Worm (Caenorhabditis elegans): ENCODE measurements around the gene C14F11.4.

The C14F11.4 gene

DNA sequence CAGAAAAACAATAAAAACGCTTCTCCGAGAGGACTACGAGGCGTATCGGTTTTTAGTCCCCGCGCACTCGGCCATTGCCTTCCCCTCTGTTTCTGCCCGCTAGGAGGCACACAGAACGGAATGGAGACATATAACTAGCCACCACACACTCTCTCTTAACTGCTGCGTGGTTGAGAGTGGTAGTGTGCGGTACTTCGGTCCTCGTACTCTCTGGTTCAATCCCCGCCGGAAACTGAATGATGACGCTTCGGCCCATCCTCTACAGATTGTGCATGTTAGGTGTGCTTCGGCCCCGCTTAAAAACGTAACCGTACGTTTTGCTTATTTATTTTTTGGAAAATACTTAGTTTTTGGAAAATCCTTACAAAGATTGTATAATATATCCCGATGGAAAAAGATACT, 25.2 kb downstream of the C14F11.4 start, which contains the start of gene T13C5.6 (continued):
- TF ChIP-seq tra-1 (GFP tag; IDR thresholded peaks at IDR 0.05) (peak; percentile 93), zfp-2 (tag; optimal IDR thresholded peaks at IDR 0.05) (peak; percentile 43), pqm-1 (tag; optimal IDR thresholded peaks at IDR 0.05) (peak; percentile 52), dmd-9 (GFP tag; IDR thresholded peaks at IDR 0.05) (peak; percentile 84), lin-29 (GFP tag; IDR thresholded peaks at IDR 0.05) (peak; percentile 78; the same call in 1 of the 2 replicates)

DNA sequence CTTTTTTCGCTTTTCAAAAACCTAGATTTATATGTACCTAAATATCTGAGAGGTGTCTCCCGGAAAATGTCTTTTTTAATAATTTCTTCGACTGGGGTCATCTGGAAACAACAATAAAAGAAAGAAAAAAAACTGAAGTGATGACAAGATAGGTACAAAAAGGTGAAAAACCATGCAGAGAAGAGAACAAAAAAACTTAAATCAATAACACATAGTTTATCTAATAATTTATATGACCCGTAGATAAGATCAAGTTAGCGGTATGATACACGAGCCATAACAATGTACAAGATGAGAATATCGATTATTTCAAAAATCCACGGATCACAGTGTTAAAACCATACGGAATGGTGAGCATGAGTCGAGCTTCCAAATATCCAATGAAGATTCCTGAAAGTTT, 26.5 kb downstream of the C14F11.4 start, which contains the start of gene mtp-18:
TSS of gene mtp-18 (minus strand) at position 101 of the 400 bp plus-strand sequence.
- peak in 1 of 2 experiments; percentile 12 for TF ChIP-seq unc-62 (GFP tag; optimal IDR thresholded peaks at IDR 0.05 in 1 of 2)
- TF ChIP-seq unc-62 (tag; optimal IDR thresholded peaks at IDR 0.05) = no peak
- TF ChIP-seq ceh-32 (tag; optimal IDR thresholded peaks at IDR 0.05; ENCODE audit: poor library complexity) = no peak

DNA sequence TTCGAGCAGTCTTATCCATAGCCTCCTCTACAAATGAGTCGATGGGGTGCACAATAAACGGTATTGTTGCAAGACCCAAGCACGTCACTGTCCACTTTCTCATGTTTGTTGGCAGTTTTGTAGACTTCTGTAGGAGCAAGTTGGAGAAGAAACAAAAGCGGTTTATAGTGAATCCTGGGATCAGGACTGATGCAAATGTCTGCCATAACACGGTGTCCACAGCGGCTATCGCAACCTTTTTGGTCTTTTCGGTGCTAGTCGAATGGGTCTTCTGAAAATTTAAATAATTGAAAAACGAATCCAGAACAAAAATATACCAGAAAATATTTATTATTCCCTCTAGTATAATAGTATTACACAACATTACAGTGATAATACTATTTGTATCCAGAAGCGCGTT, 27.5 kb downstream of the C14F11.4 start:
- peak in 1 of 2 experiments; percentile 90 for TF ChIP-seq unc-62 (GFP tag; optimal IDR thresholded peaks at IDR 0.05 in 1 of 2)
- TF ChIP-seq unc-62 (tag; optimal IDR thresholded peaks at IDR 0.05) = no peak
- no peak for TF ChIP-seq lin-29 (GFP tag; IDR thresholded peaks at IDR 0.05)

DNA sequence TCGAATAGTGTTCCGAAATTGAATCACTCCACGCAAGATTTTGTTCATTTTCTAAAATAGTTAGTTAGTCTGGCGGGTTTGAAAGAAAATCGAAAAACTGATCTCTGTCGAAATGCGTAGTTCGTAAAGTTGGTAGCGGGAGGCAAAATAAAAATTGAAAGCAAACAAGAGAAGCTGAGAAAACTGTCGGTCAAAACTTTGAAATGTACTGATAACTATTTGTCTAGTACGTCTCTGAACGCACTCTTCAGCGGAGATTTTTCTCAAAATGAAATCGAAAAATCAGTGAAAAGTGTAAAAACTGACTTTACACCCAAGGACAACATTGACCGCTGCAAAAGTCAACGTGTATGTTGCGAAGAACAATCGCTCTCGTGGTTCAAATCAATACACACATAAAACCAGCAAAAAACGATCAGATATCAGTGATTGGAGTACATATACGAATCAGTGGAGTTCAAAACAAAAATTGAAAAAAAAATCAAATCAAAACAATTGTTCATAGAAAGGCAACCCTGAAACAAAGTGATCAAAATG, 28.1 kb downstream of the C14F11.4 start, which contains the start of gene bca-1:
TSS of gene bca-1 (minus strand) at position 51 of the 537 bp plus-strand sequence.
- no peak for TF ChIP-seq Y5F2A.4 (GFP tag; optimal IDR thresholded peaks at IDR 0.05)
- TF ChIP-seq nhr-42 (GFP tag; IDR thresholded peaks at IDR 0.05) = no peak
- TF ChIP-seq daf-19 (GFP tag; conservative IDR thresholded peaks at IDR 0.05) = no peak
- TF ChIP-seq ama-1 (optimal IDR thresholded peaks at IDR 0.05) = peak; percentile 37
- peak; percentile 70 for TF ChIP-seq dmd-6 (GFP tag; IDR thresholded peaks at IDR 0.05)
- no peak for TF ChIP-seq lin-13 (GFP tag; optimal IDR thresholded peaks at IDR 0.05)
- no peak for TF ChIP-seq gei-8 (GFP tag; optimal IDR thresholded peaks at IDR 0.05)
- TF ChIP-seq T26A8.4 (GFP tag; IDR thresholded peaks at IDR 0.05) = no peak
- TF ChIP-seq lin-15B (tag; optimal IDR thresholded peaks at IDR 0.05) = no peak
- TF ChIP-seq mxl-2 (GFP tag; conservative IDR thresholded peaks at IDR 0.05) = no peak
- no peak for TF ChIP-seq pha-4 (GFP tag; IDR thresholded peaks at IDR 0.05)
- peak; percentile 5 for TF ChIP-seq pha-4 (tag; optimal IDR thresholded peaks at IDR 0.05)
- TF ChIP-seq mes-2 (tag; optimal IDR thresholded peaks at IDR 0.05; ENCODE audit: poor library complexity, severe bottlenecking) = no peak
- no peak for TF ChIP-seq attf-4 (tag; optimal IDR thresholded peaks at IDR 0.05)
- peak in 1 of 2 experiments; percentile 40 for TF ChIP-seq lsy-2 (tag; optimal IDR thresholded peaks at IDR 0.05)
- peak; percentile 84 for TF ChIP-seq hlh-30 (tag; optimal IDR thresholded peaks at IDR 0.05; ENCODE audit: insufficient read depth)
- TF ChIP-seq ztf-7 (tag; optimal IDR thresholded peaks at IDR 0.05) = no peak
- no peak for TF ChIP-seq snpc-1.2 (GFP tag; IDR thresholded peaks at IDR 0.05)
- no peak for TF ChIP-seq F49E8.2 (tag; optimal IDR thresholded peaks at IDR 0.05; ENCODE audit: borderline replicate concordance)
- no peak for TF ChIP-seq egl-27 (tag; optimal IDR thresholded peaks at IDR 0.05)
- no peak for TF ChIP-seq Y105C5A.15 (GFP tag; IDR thresholded peaks at IDR 0.05)
- no peak for TF ChIP-seq unc-130 (GFP tag; optimal IDR thresholded peaks at IDR 0.05)
- no peak for TF ChIP-seq madf-5 (GFP tag; IDR thresholded peaks at IDR 0.05)
- TF ChIP-seq ztf-11 (tag; optimal IDR thresholded peaks at IDR 0.05) = no peak
- peak; percentile 35 for TF ChIP-seq nhr-11 (tag; optimal IDR thresholded peaks at IDR 0.05)
- peak; percentile 63 for TF ChIP-seq dve-1 (tag; optimal IDR thresholded peaks at IDR 0.05; ENCODE audit: insufficient read depth)
- TF ChIP-seq T20F7.1 (GFP tag; optimal IDR thresholded peaks at IDR 0.05) = no peak
- no peak for TF ChIP-seq F37D6.2 (tag; optimal IDR thresholded peaks at IDR 0.05)
- no peak for TF ChIP-seq dmd-8 (GFP tag; IDR thresholded peaks at IDR 0.05)
- TF ChIP-seq nhr-28 (tag; optimal IDR thresholded peaks at IDR 0.05) = peak; percentile 68
- TF ChIP-seq ces-1 (GFP tag; optimal IDR thresholded peaks at IDR 0.05) = no peak
- peak; percentile 59 for TF ChIP-seq mep-1 (tag; optimal IDR thresholded peaks at IDR 0.05)
- TF ChIP-seq hlh-11 (tag; optimal IDR thresholded peaks at IDR 0.05) = peak; percentile 65
- TF ChIP-seq pqm-1 (tag; optimal IDR thresholded peaks at IDR 0.05) = no peak
- peak in 1 of 2 experiments; percentile 22 for TF ChIP-seq daf-16 (GFP tag; optimal IDR thresholded peaks at IDR 0.05)
- TF ChIP-seq daf-16 (tag; optimal IDR thresholded peaks at IDR 0.05) = peak; percentile 53
- no peak for TF ChIP-seq lin-29 (GFP tag; IDR thresholded peaks at IDR 0.05)
- TF ChIP-seq mxl-3 (GFP tag; optimal IDR thresholded peaks at IDR 0.05) = peak; percentile 37
- peak; percentile 64 for TF ChIP-seq nhr-10 (tag; optimal IDR thresholded peaks at IDR 0.05)
